Worm (Caenorhabditis elegans): ENCODE results near the gene T15B7.14.
A peak's percentile ranks its signal among the peaks of the same experiment; 100 is the strongest.

Gene T15B7.14

DNA sequence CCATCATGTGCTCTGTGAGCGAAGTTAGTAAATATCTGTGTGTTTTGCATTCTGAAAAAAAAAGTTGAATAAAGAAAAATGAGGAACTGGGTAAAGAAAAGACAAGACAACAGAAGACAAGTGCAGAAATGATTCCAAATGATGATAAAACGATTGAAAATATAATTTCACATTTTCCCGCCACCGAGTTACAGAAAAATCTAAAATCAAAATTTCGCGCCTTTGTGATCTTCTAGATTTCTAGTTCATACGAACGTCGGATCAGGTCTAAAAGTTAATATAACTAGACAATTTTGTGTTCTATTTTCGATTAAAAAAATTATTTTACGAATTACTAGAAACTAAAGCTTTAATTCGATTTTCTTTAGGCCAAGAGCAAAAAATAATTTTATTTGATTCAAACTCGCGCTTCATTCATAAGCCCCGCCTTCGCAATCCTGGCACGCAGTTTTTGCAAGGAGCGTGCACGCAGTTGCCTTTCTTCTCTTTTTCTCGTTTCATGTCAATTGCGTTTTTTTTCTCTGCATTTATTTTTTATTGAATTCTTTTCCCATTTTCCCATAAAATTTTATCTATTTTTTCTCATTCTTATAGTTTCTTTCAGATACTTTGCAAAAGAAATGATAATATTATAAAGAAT is 50.2 kb downstream of the T15B7.14 start, which contains the start of the genes spn-4 and spe-39:
Gene spn-4, minus strand, starts transcription at position 51 of the 640 bp plus-strand sequence.
Gene spe-39, plus strand, starts transcription at position 599 of the 640 bp plus-strand sequence.
- no peak for TF ChIP-seq eor-1 (tag; optimal IDR thresholded peaks at IDR 0.05)
- peak; percentile 34 for TF ChIP-seq nhr-25 (tag; optimal IDR thresholded peaks at IDR 0.05)
- TF ChIP-seq egl-5 (tag; optimal IDR thresholded peaks at IDR 0.05): peak; percentile 7
- no peak for TF ChIP-seq aly-2 (tag; optimal IDR thresholded peaks at IDR 0.05)
- TF ChIP-seq pqm-1 (tag; optimal IDR thresholded peaks at IDR 0.05): peak; percentile 29
- TF ChIP-seq tbx-2 (tag; optimal IDR thresholded peaks at IDR 0.05): no peak
- TF ChIP-seq nhr-11 (tag; optimal IDR thresholded peaks at IDR 0.05): no peak
- no peak for TF ChIP-seq fkh-10 (GFP tag; optimal IDR thresholded peaks at IDR 0.05)
- peak; percentile 10 for TF ChIP-seq elt-1 (tag; optimal IDR thresholded peaks at IDR 0.05)
- no peak for TF ChIP-seq mdl-1 (tag; optimal IDR thresholded peaks at IDR 0.05)
- TF ChIP-seq R02D3.7 (tag; optimal IDR thresholded peaks at IDR 0.05): peak; percentile 66
- peak; percentile 65 for TF ChIP-seq lin-39 (tag; optimal IDR thresholded peaks at IDR 0.05)
- TF ChIP-seq ceh-16 (tag; optimal IDR thresholded peaks at IDR 0.05): no peak
- TF ChIP-seq ama-1 (optimal IDR thresholded peaks at IDR 0.05): no peak
- TF ChIP-seq zag-1 (tag; optimal IDR thresholded peaks at IDR 0.05): no peak
- TF ChIP-seq ZK546.5 (tag; optimal IDR thresholded peaks at IDR 0.05): no peak
- no peak for TF ChIP-seq daf-12 (tag; optimal IDR thresholded peaks at IDR 0.05)
- no peak for TF ChIP-seq nhr-12 (tag; optimal IDR thresholded peaks at IDR 0.05)
- TF ChIP-seq nfya-1 (tag; optimal IDR thresholded peaks at IDR 0.05; ENCODE audit: insufficient read depth): peak; percentile 83
- peak; percentile 32 for TF ChIP-seq elt-2 (tag; optimal IDR thresholded peaks at IDR 0.05)
- TF ChIP-seq elt-3 (tag; optimal IDR thresholded peaks at IDR 0.05): no peak
- peak; percentile 53 for TF ChIP-seq skn-1 (tag; optimal IDR thresholded peaks at IDR 0.05)
- no peak for TF ChIP-seq ceh-9 (tag; optimal IDR thresholded peaks at IDR 0.05)
- TF ChIP-seq snpc-4 (tag; optimal IDR thresholded peaks at IDR 0.05): peak; percentile 47
- peak; percentile 92 for TF ChIP-seq hmg-11 (tag; optimal IDR thresholded peaks at IDR 0.05)
- TF ChIP-seq unc-62 (GFP tag; optimal IDR thresholded peaks at IDR 0.05): no peak
- no peak for TF ChIP-seq fkh-2 (tag; optimal IDR thresholded peaks at IDR 0.05)
- no peak for TF ChIP-seq unc-39 (tag; optimal IDR thresholded peaks at IDR 0.05)
- no peak for TF ChIP-seq egl-27 (tag; optimal IDR thresholded peaks at IDR 0.05)
- TF ChIP-seq ztf-4 (tag; optimal IDR thresholded peaks at IDR 0.05): no peak
- TF ChIP-seq ztf-11 (tag; optimal IDR thresholded peaks at IDR 0.05): no peak
- no peak for TF ChIP-seq fos-1 (tag; optimal IDR thresholded peaks at IDR 0.05)
- no peak for TF ChIP-seq jun-1 (tag; optimal IDR thresholded peaks at IDR 0.05)
- peak; percentile 51 for TF ChIP-seq nhr-76 (tag; optimal IDR thresholded peaks at IDR 0.05)
- peak; percentile 77 for TF ChIP-seq nhr-43 (tag; optimal IDR thresholded peaks at IDR 0.05; ENCODE audit: poor library complexity, severe bottlenecking)
- TF ChIP-seq mml-1 (tag; optimal IDR thresholded peaks at IDR 0.05): no peak
- peak; percentile 10 for TF ChIP-seq lsy-12 (tag; optimal IDR thresholded peaks at IDR 0.05)
- TF ChIP-seq lin-15B (tag; optimal IDR thresholded peaks at IDR 0.05): peak; percentile 55
- TF ChIP-seq nhr-23 (tag; optimal IDR thresholded peaks at IDR 0.05): peak; percentile 81
- no peak for TF ChIP-seq sea-2 (GFP tag; optimal IDR thresholded peaks at IDR 0.05)
- no peak for TF ChIP-seq nhr-28 (tag; optimal IDR thresholded peaks at IDR 0.05)
- TF ChIP-seq nhr-67 (tag; optimal IDR thresholded peaks at IDR 0.05): peak; percentile 28

ce11 chrV:6783044-6783625 is 52.0 kb downstream of the T15B7.14 start:
- TF ChIP-seq nhr-12 (tag; optimal IDR thresholded peaks at IDR 0.05): no peak
- TF ChIP-seq nhr-76 (tag; optimal IDR thresholded peaks at IDR 0.05): no peak

All from whole organism, L3 larva.